Worm (Caenorhabditis elegans) whole organism, early embryonic: ENCODE results near the gene F27D9.7.

Experiments used
- B0310.2 ChIP-seq: sonication (generic microtip); optimal IDR thresholded peaks from 2 replicates; lab custom pipeline; 2016; ENCODE audit warnings: mild to moderate bottlenecking, missing genetic modification characterization, missing compliant biosample characterization
- F13C5.2 ChIP-seq: sonication (generic microtip); optimal IDR thresholded peaks from 2 replicates; lab custom pipeline; 2017; ENCODE audit warnings: mild to moderate bottlenecking, missing genetic modification characterization, inconsistent platforms, missing compliant biosample characterization
- aly-1 ChIP-seq: sonication (generic microtip); optimal IDR thresholded peaks from 2 replicates; lab custom pipeline; 2016; ENCODE audit warnings: missing genetic modification characterization, missing compliant biosample characterization
- ama-1 ChIP-seq: fragments of 150-350 bp; optimal IDR thresholded peaks from 2 replicates; lab custom pipeline; 2014
- ceh-13 ChIP-seq: fragments of 200-800 bp; sonication (Bioruptor generic); optimal IDR thresholded peaks from 2 replicates; lab custom pipeline; 2018; ENCODE audit warnings: mild to moderate bottlenecking, missing genetic modification characterization, missing compliant biosample characterization
- ceh-36 ChIP-seq: sonication (generic microtip); optimal IDR thresholded peaks from 2 replicates; lab custom pipeline; 2016; ENCODE audit warnings: missing genetic modification characterization, inconsistent platforms, missing compliant biosample characterization
- ets-7 ChIP-seq: sonication (generic microtip); optimal IDR thresholded peaks from 2 replicates; lab custom pipeline; 2016; ENCODE audit warnings: missing genotype, missing genetic modification characterization, missing compliant biosample characterization
- flt-1 ChIP-seq: fragments of 200-800 bp; sonication (Bioruptor generic); IDR thresholded peaks from 2 replicates; pipeline ENCODE4 v1.3.6; 2022; ENCODE audit warnings: missing genetic modification characterization, missing compliant biosample characterization
- hmbx-1 ChIP-seq: sonication (generic microtip); optimal IDR thresholded peaks from 2 replicates; lab custom pipeline; 2016; ENCODE audit warnings: mild to moderate bottlenecking, missing genetic modification characterization, missing compliant biosample characterization
- hmg-4 ChIP-seq: fragments of 200-800 bp; sonication (Bioruptor generic); optimal IDR thresholded peaks from 2 replicates; lab custom pipeline; 2018; ENCODE audit warnings: mild to moderate bottlenecking, missing genetic modification characterization, missing compliant biosample characterization
- hnd-1 ChIP-seq: sonication (generic microtip); optimal IDR thresholded peaks from 2 replicates; lab custom pipeline; 2016; ENCODE audit warnings: missing genetic modification characterization, missing compliant biosample characterization
- pes-1 ChIP-seq: fragments of 200-800 bp; sonication (Bioruptor generic); IDR thresholded peaks from 2 replicates; pipeline ENCODE4 v1.3.6; 2022; ENCODE audit warnings: missing genetic modification reagents, missing genetic modification characterization, missing compliant biosample characterization
- scrt-1 ChIP-seq: fragments of 200-800 bp; sonication (Bioruptor generic); IDR thresholded peaks from 2 replicates; pipeline ENCODE4 v1.3.6; 2022; ENCODE audit warnings: missing genetic modification characterization, missing compliant biosample characterization
- sea-1 ChIP-seq: fragments of 200-800 bp; sonication (Bioruptor generic); conservative IDR thresholded peaks from 2 replicates; pipeline ENCODE4 v1.3.6; 2022; ENCODE audit warnings: missing genetic modification characterization, missing compliant biosample characterization
- tbx-11 ChIP-seq: fragments of 200-800 bp; sonication (Bioruptor generic); IDR thresholded peaks from 2 replicates; pipeline ENCODE4 v1.3.6; 2022; ENCODE audit warnings: missing genetic modification characterization, missing compliant biosample characterization
- tbx-37 ChIP-seq: fragments of 200-800 bp; sonication (Bioruptor generic); conservative IDR thresholded peaks from 2 replicates; pipeline ENCODE4 v1.3.6; 2022; ENCODE audit warnings: missing genetic modification reagents, missing genetic modification characterization, missing compliant biosample characterization
- tra-4 ChIP-seq: sonication (generic microtip); optimal IDR thresholded peaks from 2 replicates; lab custom pipeline; 2017; ENCODE audit warnings: missing genetic modification characterization, missing compliant biosample characterization

The F27D9.7 gene

DNA sequence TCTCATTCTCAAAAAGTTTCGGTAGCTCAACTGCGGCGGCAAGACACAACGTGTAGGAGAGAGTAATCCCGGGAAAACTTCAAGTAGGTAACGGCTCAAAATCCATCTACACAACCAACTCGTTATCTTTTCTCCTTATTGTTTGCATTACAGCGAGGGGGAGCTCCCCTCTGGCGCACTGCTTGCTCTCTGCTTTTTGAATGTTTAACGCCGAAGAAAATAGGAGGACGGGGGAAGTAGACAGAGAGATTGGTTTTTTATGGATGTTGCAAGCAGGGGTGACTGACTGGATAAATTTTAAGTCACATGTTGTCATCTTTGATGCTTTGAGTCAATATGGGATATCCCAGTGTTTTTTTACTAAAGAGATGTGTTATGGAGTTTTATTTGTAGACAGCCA is 19.0 kb upstream of the F27D9.7 start:
- TF ChIP-seq tbx-11 (GFP tag; lab: Robert Waterston, UW) = no peak
- TF ChIP-seq ceh-36 (tag; lab: Kevin White, UChicago) = no peak
- no peak for TF ChIP-seq ama-1
- TF ChIP-seq hnd-1 (tag; lab: Kevin White, UChicago) = no peak
- no peak for TF ChIP-seq ets-7 (tag; lab: Kevin White, UChicago)
- TF ChIP-seq hmbx-1 = no peak
- TF ChIP-seq B0310.2 = no peak
- no peak for TF ChIP-seq flt-1
- TF ChIP-seq aly-1 = no peak
- TF ChIP-seq tbx-37 = no peak
- TF ChIP-seq tra-4 (tag; lab: Kevin White, UChicago) = no peak
- no peak for TF ChIP-seq pes-1 (GFP tag; lab: Robert Waterston, UW)
- TF ChIP-seq ceh-13 = no peak
- TF ChIP-seq F13C5.2 (tag; lab: Kevin White, UChicago) = no peak
- no peak for TF ChIP-seq scrt-1 (GFP tag; lab: Robert Waterston, UW)
- no peak for TF ChIP-seq sea-1
- no peak for TF ChIP-seq hmg-4 (GFP tag; lab: Kevin White, UChicago)

DNA sequence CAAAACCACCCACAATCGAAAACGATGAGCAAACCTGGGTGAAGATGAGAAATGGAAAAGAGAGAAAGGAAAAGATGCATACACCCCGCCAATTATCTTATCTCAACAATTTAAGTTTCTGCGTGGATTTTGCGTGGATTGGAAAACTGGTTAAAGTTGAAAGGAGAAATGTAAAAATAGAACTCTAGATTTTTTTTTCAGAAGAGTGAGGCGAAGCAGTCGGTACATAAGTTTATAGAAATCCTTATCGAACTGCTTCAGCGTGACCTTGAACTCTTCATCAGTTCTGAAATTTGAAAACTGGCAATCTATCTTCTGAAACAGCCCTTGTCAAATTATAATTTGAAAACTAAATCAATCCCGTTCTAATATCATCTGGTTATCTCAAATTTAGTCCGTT is 18.6 kb upstream of the F27D9.7 start, which contains the start of gene clik-2:
TSS of gene clik-2 (minus strand) at position 101 of the 400 bp plus-strand sequence.
- TF ChIP-seq tra-4 (tag; lab: Kevin White, UChicago) = no peak
- no peak for TF ChIP-seq ceh-36 (tag; lab: Kevin White, UChicago)
- TF ChIP-seq aly-1 = no peak
- TF ChIP-seq tbx-37 = no peak
- no peak for TF ChIP-seq B0310.2
- no peak for TF ChIP-seq ama-1
- TF ChIP-seq flt-1 = no peak
- no peak for TF ChIP-seq F13C5.2 (tag; lab: Kevin White, UChicago)
- no peak for TF ChIP-seq ets-7 (tag; lab: Kevin White, UChicago)

DNA sequence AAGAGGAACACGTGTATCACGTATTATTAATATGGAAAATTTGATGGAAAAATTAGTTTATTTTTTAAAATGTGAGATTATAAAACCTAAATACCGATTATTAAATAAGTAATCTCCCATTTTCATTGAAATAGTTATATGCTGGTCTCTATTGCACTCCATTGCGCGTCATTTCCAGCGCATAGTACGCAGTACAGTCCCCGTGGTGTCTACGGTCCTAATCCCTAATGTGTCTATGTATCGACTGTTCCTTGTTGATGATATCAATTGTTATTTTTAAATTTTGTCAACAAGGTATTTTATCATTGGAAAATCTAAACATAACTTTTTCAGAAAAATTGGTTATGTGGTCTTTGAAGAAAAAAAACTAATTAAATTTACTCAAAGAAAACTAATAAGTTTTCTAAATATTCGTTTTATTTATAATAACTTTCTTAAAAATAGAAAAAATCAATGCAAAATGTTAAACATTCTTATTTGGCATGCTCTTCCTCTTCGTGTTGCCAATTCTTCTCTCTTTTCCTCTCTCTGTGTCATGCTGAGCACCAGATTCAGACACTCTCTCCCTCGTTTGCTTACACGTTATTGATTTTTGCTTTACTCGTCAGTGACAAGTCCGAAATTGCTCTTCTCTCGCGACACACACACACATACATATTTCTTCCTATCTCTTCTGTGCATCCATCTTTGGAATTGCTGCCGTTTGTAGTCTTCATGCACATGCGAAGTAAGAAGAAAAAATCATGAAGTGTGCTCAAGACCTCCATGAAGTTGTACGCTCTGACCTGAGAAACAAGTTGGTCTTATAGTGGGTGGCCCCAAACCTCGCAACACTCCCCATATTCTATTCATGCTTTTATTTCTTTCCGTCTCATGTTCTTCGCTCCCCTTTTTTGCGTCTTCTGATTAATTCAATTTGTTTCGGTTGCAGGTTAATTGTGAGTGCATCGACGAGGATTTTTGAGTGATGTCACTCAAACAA is 11.7 kb upstream of the F27D9.7 start, which contains the start of gene unc-18:
TSS of gene unc-18 (plus strand) at position 932 of the 982 bp plus-strand sequence.
- TF ChIP-seq hnd-1 (tag; lab: Kevin White, UChicago) (no peak), tbx-37 (no peak), scrt-1 (GFP tag; lab: Robert Waterston, UW) (no peak)

DNA sequence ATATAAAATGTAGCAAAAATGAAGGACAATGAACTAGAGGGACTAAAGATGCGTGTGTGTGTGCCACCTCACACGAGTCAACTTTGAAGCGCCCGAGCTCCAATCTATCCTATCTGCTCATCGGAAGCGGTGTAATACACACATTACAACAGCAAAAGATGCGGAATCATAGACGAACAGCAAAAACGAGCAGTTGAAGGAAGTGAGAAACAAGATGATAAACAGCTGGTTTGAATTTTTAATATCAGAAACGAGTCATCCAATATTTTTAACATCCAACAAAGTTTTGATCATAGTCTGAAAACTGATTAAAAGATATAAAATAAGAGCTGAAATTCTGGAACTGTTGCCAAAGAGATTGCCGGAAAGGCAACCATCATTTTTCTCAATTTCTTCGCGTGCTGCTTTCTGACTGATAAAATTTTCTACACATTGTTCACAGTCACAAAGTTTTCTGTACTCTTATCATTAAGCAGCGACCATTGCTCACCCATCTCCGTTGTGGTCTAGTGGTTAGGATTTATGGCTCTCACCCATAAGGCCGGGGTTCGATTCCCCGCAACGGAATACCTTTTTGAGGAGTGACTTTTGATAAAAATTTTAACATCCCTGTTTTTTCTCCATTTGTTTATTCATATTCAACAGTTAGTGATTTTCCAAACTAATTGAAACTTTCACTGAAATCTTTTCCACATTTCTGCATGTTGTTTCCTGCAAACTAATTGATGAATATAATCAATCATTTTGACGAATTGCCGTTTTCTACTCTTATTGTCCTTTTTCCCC is 10.2 kb upstream of the F27D9.7 start, which contains the start of gene stn-2:
TSS of gene stn-2 (minus strand) at position 75 of the 786 bp plus-strand sequence.
- TF ChIP-seq flt-1 = no peak
- no peak for TF ChIP-seq hnd-1 (tag; lab: Kevin White, UChicago)

DNA sequence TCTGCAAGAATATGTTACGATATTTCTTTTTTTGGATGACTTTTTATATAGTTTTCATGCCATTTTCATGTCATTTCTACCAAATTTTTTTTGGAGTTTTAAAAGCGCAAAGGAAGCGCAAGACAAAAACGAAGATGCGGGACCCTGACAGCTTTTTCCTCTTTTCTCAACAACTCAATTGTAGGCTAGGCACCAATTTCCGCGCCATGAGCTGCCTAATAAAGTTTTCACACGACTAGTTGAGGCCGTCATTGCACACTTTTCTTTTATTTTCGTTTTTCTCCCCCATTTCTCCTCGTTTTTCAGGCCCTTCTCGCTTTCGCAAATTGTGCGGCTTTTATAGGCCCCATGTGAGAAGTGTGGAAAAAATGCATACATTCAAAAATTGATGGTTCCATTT is 9.3 kb upstream of the F27D9.7 start:
- TF ChIP-seq ceh-13 (no peak), tbx-37 (no peak), flt-1 (no peak), tra-4 (tag; lab: Kevin White, UChicago) (no peak), hnd-1 (tag; lab: Kevin White, UChicago) (no peak), ceh-36 (tag; lab: Kevin White, UChicago) (no peak), sea-1 (no peak), hmbx-1 (no peak), B0310.2 (no peak), tbx-11 (GFP tag; lab: Robert Waterston, UW) (no peak), F13C5.2 (tag; lab: Kevin White, UChicago) (no peak)

DNA sequence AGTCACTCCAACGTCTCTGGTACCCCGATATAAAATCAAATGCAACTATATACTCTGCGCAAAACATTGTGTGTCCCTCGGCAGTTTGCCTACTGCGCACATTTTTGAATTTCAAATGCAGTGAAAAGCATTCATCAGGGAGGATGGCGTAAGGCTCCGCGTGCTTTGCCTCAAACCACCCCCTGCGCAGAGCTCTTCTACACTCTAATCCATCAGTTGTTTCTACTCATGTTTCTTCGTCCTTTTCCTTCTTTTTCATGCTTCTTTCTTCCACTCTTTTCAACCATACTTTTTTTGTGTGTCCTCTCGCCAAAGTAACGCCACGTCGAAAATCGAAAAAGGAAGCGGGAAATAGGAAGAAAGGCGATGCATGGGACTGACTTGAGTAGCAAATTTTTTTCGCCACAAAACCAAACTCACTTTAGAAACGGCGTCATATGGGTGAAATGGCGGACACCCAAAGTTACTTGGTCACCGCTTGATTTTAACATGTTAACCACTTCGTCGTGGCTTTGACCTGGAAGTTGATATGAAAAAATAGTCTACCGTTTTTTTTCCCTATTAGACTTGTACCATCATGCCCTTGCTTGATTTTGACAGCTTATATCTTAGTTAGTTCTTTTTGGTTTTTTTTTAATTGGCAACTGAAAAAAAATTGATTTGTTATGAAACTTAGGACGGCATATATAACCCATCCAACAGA is 8.0 kb upstream of the F27D9.7 start:
- TF ChIP-seq sea-1 (no peak), ceh-36 (tag; lab: Kevin White, UChicago) (no peak), aly-1 (no peak), pes-1 (GFP tag; lab: Robert Waterston, UW) (no peak), ama-1 (no peak), tra-4 (tag; lab: Kevin White, UChicago) (no peak), ets-7 (tag; lab: Kevin White, UChicago) (no peak), hmg-4 (GFP tag; lab: Kevin White, UChicago) (no peak), hmbx-1 (no peak), tbx-37 (no peak), scrt-1 (GFP tag; lab: Robert Waterston, UW) (no peak)

DNA sequence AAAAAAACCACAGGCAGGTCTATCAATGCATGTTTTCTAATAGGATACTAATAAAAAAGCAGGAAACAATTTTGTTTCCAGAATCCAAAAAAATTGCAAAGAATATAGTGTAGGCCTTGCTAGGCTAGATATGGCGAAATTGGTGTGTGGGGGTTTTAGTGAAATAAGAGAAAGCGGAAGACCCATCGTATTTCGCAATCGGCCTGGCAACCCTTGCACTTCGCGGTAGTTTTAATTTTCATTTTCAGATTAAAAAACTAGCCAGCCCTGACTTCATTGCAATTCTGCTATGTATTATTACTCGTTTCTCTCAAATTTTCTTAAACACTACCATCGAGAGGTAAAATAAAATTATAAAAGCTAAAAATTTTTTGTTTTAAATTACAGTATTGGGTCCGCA is 4.3 kb upstream of the F27D9.7 start:
- TF ChIP-seq sea-1 (no peak), hnd-1 (tag; lab: Kevin White, UChicago) (no peak), F13C5.2 (tag; lab: Kevin White, UChicago) (no peak), B0310.2 (no peak), tbx-37 (no peak), scrt-1 (GFP tag; lab: Robert Waterston, UW) (no peak), ama-1 (no peak), pes-1 (GFP tag; lab: Robert Waterston, UW) (no peak), ceh-36 (tag; lab: Kevin White, UChicago) (no peak), hmbx-1 (no peak), tbx-11 (GFP tag; lab: Robert Waterston, UW) (no peak), ets-7 (tag; lab: Kevin White, UChicago) (no peak), aly-1 (no peak), flt-1 (no peak), ceh-13 (no peak), tra-4 (tag; lab: Kevin White, UChicago) (no peak)
